Fruit fly (Drosophila melanogaster) whole organism, embryonic: ENCODE results near the gene Rrp45.

Experiments used
- CG10147 ChIP-seq: fragments of 200-800 bp; sonication (Bioruptor generic); optimal IDR thresholded peaks from 2 replicates; lab custom pipeline; 2019; ENCODE audit warnings: missing biosample characterization, mild to moderate bottlenecking, missing genetic modification characterization, moderate library complexity
- CG10321 ChIP-seq: fragments of 200-800 bp; sonication (Bioruptor generic); IDR thresholded peaks from 2 replicates; pipeline ENCODE4 v1.3.6; 2022; ENCODE audit warnings: missing biosample characterization, missing genetic modification characterization
- CG10654 ChIP-seq: fragments of 200-800 bp; sonication (Bioruptor generic); optimal IDR thresholded peaks from 2 replicates; lab custom pipeline; 2016; ENCODE audit warnings: missing biosample characterization, missing genetic modification characterization
- CG11247 ChIP-seq: fragments of 200-800 bp; sonication (Bioruptor generic); IDR thresholded peaks from 2 replicates; pipeline ENCODE4 v1.3.6; 2022; ENCODE audit warnings: missing biosample characterization, missing genetic modification characterization
- CG11456 ChIP-seq: fragments of 200-800 bp; sonication (Bioruptor generic); IDR thresholded peaks from 3 replicates; pipeline ENCODE4 v1.3.6; 2022; ENCODE audit warnings: missing biosample characterization, missing genetic modification characterization
- CG12104 ChIP-seq: fragments of 200-800 bp; sonication (Bioruptor generic); optimal IDR thresholded peaks from 3 replicates; lab custom pipeline; 2016; ENCODE audit warnings: missing biosample characterization, missing genetic modification characterization
- CG12942 ChIP-seq: fragments of 200-800 bp; sonication (Bioruptor generic); optimal IDR thresholded peaks from 3 replicates; lab custom pipeline; 2016; ENCODE audit warnings: missing biosample characterization, missing genetic modification characterization
- CG14965 ChIP-seq: fragments of 200-800 bp; sonication (Bioruptor generic); optimal IDR thresholded peaks from 2 replicates; lab custom pipeline; 2016; ENCODE audit warnings: missing biosample characterization, missing genetic modification characterization, borderline replicate concordance
- CG15696 ChIP-seq: fragments of 200-800 bp; sonication (Bioruptor generic); optimal IDR thresholded peaks from 2 replicates; lab custom pipeline; 2019; ENCODE audit warnings: missing biosample characterization, mild to moderate bottlenecking, missing genetic modification characterization, moderate library complexity
- CG17385 ChIP-seq: fragments of 200-800 bp; sonication (Bioruptor generic); optimal IDR thresholded peaks from 3 replicates; lab custom pipeline; 2018; ENCODE audit warnings: missing biosample characterization, mild to moderate bottlenecking, missing genetic modification characterization
- CG1832 ChIP-seq: fragments of 200-800 bp; sonication (Bioruptor generic); optimal IDR thresholded peaks from 2 replicates; lab custom pipeline; 2017; ENCODE audit warnings: missing biosample characterization, mild to moderate bottlenecking, missing genetic modification characterization, inconsistent platforms
- CG2199 ChIP-seq: fragments of 200-800 bp; sonication (Bioruptor generic); IDR thresholded peaks from 3 replicates; pipeline ENCODE4 v1.3.6; 2022; ENCODE audit warnings: missing biosample characterization, missing genetic modification characterization
- CG3163 ChIP-seq: fragments of 200-800 bp; sonication (Bioruptor generic); optimal IDR thresholded peaks from 3 replicates; lab custom pipeline; 2016; ENCODE audit warnings: missing biosample characterization, missing genetic modification characterization
- CG32772 ChIP-seq: fragments of 200-800 bp; sonication (Bioruptor generic); IDR thresholded peaks from 2 replicates; pipeline ENCODE4 v1.3.6; 2022; ENCODE audit warnings: missing biosample characterization, missing genetic modification characterization
- CG3407 ChIP-seq: fragments of 200-800 bp; sonication (Bioruptor generic); optimal IDR thresholded peaks from 2 replicates; lab custom pipeline; 2018; ENCODE audit warnings: missing biosample characterization, mild to moderate bottlenecking, missing genetic modification characterization
- CG4820 ChIP-seq: fragments of 200-800 bp; sonication (Bioruptor generic); optimal IDR thresholded peaks from 3 replicates; lab custom pipeline; 2016; ENCODE audit warnings: missing biosample characterization, missing genetic modification characterization
- CG5180 ChIP-seq: fragments of 200-800 bp; sonication (Bioruptor generic); optimal IDR thresholded peaks from 3 replicates; lab custom pipeline; 2017; ENCODE audit warnings: missing biosample characterization, missing genetic modification characterization, mild to moderate bottlenecking, moderate library complexity, missing genetic modification reagents
- CG6765 ChIP-seq: fragments of 200-800 bp; sonication (Bioruptor generic); optimal IDR thresholded peaks from 3 replicates; lab custom pipeline; 2017; ENCODE audit warnings: missing biosample characterization, mild to moderate bottlenecking, missing genetic modification characterization
- CG6791 ChIP-seq: fragments of 200-800 bp; sonication (Bioruptor generic); IDR thresholded peaks from 3 replicates; pipeline ENCODE4 v1.3.6; 2022; ENCODE audit warnings: missing biosample characterization, missing genetic modification characterization; ENCODE audit not compliant: partially characterized antibody
- CG7556 ChIP-seq: fragments of 200-800 bp; sonication (Bioruptor generic); optimal IDR thresholded peaks from 2 replicates; lab custom pipeline; 2017; ENCODE audit warnings: missing biosample characterization, mild to moderate bottlenecking, missing genetic modification characterization
- CG8388 ChIP-seq: fragments of 200-800 bp; sonication (Bioruptor generic); optimal IDR thresholded peaks from 2 replicates; lab custom pipeline; 2019; ENCODE audit warnings: missing biosample characterization, mild to moderate bottlenecking, missing genetic modification characterization, moderate library complexity
- CG8478 ChIP-seq: fragments of >200 bp; optimal IDR thresholded peaks from 2 replicates; lab custom pipeline; 2018
- CG9727 ChIP-seq: fragments of 200-800 bp; sonication (Bioruptor generic); optimal IDR thresholded peaks from 3 replicates; lab custom pipeline; 2017; ENCODE audit warnings: missing biosample characterization, mild to moderate bottlenecking, missing genetic modification characterization
- CTCF ChIP-seq: fragments of 200-800 bp; sonication (Bioruptor generic); optimal IDR thresholded peaks from 2 replicates; lab custom pipeline; 2017; ENCODE audit warnings: missing biosample characterization, mild to moderate bottlenecking, missing genetic modification characterization, moderate library complexity
- CkIIα-i1 ChIP-seq: fragments of 200-800 bp; sonication (Bioruptor generic); IDR thresholded peaks from 2 replicates; pipeline ENCODE4 v1.3.6; 2022; ENCODE audit warnings: missing biosample characterization, missing genetic modification characterization
- D19A ChIP-seq: fragments of 200-800 bp; optimal IDR thresholded peaks from 3 replicates; lab custom pipeline; 2019; ENCODE audit warnings: missing biosample characterization, mild to moderate bottlenecking, missing genetic modification characterization, moderate library complexity
- Doc2 ChIP-seq: fragments of 200-800 bp; sonication (Bioruptor generic); IDR thresholded peaks from 2 replicates; pipeline ENCODE4 v1.3.6; 2022; ENCODE audit warnings: missing biosample characterization, missing genetic modification characterization
- Eip74EF ChIP-seq, 2 experiments: fragments of 200-800 bp in 1 of 2; fragments of >200 bp in 1 of 2; sonication (Bioruptor generic) in 1 of 2; optimal IDR thresholded peaks; 2 replicates each; lab custom pipeline; 2017 to 2019; ENCODE audit warnings: missing biosample characterization in 2 of 2, missing genetic modification characterization in 2 of 2, mild to moderate bottlenecking in 1 of 2, moderate library complexity in 1 of 2
- GATAe ChIP-seq: fragments of 200-800 bp; sonication (Bioruptor generic); conservative IDR thresholded peaks from 2 replicates; pipeline ENCODE4 v1.3.6; 2022; ENCODE audit warnings: missing biosample characterization, missing genetic modification characterization
- Hey ChIP-seq: fragments of 200-800 bp; sonication (Bioruptor generic); optimal IDR thresholded peaks from 3 replicates; lab custom pipeline; 2018; ENCODE audit warnings: missing biosample characterization, mild to moderate bottlenecking, missing genetic modification characterization
- Lhr ChIP-seq: fragments of 200-800 bp; sonication (Bioruptor generic); optimal IDR thresholded peaks from 3 replicates; lab custom pipeline; 2017; ENCODE audit warnings: mild to moderate bottlenecking, missing biosample characterization, missing genetic modification reagents, missing genetic modification characterization
- Max ChIP-seq: fragments of 200-800 bp; sonication (Bioruptor generic); optimal IDR thresholded peaks from 2 replicates; lab custom pipeline; 2016; ENCODE audit warnings: missing biosample characterization, mild to moderate bottlenecking, missing genetic modification characterization
- NC2α ChIP-seq: fragments of 200-800 bp; sonication (Bioruptor generic); optimal IDR thresholded peaks from 2 replicates; lab custom pipeline; 2016; ENCODE audit warnings: missing biosample characterization, missing genetic modification characterization
- NfI ChIP-seq: fragments of 200-800 bp; sonication (Bioruptor generic); optimal IDR thresholded peaks from 3 replicates; lab custom pipeline; 2018; ENCODE audit warnings: missing biosample characterization, mild to moderate bottlenecking, missing genetic modification characterization, moderate library complexity
- Oaz ChIP-seq: fragments of 200-800 bp; sonication (Bioruptor generic); IDR thresholded peaks from 2 replicates; pipeline ENCODE4 v1.3.6; 2022; ENCODE audit warnings: missing biosample characterization, missing genetic modification characterization
- Xbp1 ChIP-seq: fragments of 200-800 bp; sonication (Bioruptor generic); optimal IDR thresholded peaks from 3 replicates; lab custom pipeline; 2016; ENCODE audit warnings: missing biosample characterization, mild to moderate bottlenecking, missing genetic modification characterization
- chn ChIP-seq: fragments of 200-800 bp; sonication (Bioruptor generic); optimal IDR thresholded peaks from 2 replicates; lab custom pipeline; 2016; ENCODE audit warnings: missing biosample characterization, missing genetic modification characterization
- en ChIP-seq: fragments of 200-800 bp; sonication (Bioruptor generic); optimal IDR thresholded peaks from 2 replicates; lab custom pipeline; 2016; ENCODE audit warnings: missing biosample characterization, missing genetic modification characterization
- gce ChIP-seq: fragments of 200-800 bp; sonication (Bioruptor generic); IDR thresholded peaks from 3 replicates; pipeline ENCODE4 v1.3.6; 2022; ENCODE audit warnings: missing biosample characterization, missing genetic modification characterization
- gfzf ChIP-seq: fragments of 200-800 bp; sonication (Bioruptor generic); optimal IDR thresholded peaks from 2 replicates; lab custom pipeline; 2016; ENCODE audit warnings: missing biosample characterization, mild to moderate bottlenecking, missing genetic modification characterization, moderate library complexity
- ind ChIP-seq: fragments of 200-800 bp; sonication (Bioruptor generic); optimal IDR thresholded peaks from 3 replicates; lab custom pipeline; 2016; ENCODE audit warnings: missing biosample characterization, missing genetic modification characterization
- lab ChIP-seq: fragments of 200-800 bp; sonication (Bioruptor generic); optimal IDR thresholded peaks from 3 replicates; lab custom pipeline; 2017; ENCODE audit warnings: missing biosample characterization, missing genetic modification characterization, mild to moderate bottlenecking, moderate library complexity, missing genetic modification reagents
- lilli ChIP-seq: fragments of 200-800 bp; sonication (Bioruptor generic); optimal IDR thresholded peaks from 3 replicates; lab custom pipeline; 2016; ENCODE audit warnings: missing biosample characterization, missing genetic modification characterization
- lola ChIP-seq, 3 experiments: fragments of >200 bp in 2 of 3; fragments of 200-800 bp in 1 of 3; sonication (Bioruptor generic) in 1 of 3; optimal IDR thresholded peaks; 2 replicates each; lab custom pipeline; 2017 to 2019; ENCODE audit warnings: missing biosample characterization in 3 of 3, missing genetic modification characterization in 3 of 3, mild to moderate bottlenecking in 1 of 3, moderate library complexity in 1 of 3
- maf-S ChIP-seq: fragments of 200-800 bp; sonication (Bioruptor generic); optimal IDR thresholded peaks from 2 replicates; lab custom pipeline; 2016; ENCODE audit warnings: missing biosample characterization, missing genetic modification characterization
- oc ChIP-seq: fragments of 200-800 bp; sonication (Bioruptor generic); optimal IDR thresholded peaks from 2 replicates; lab custom pipeline; 2018; ENCODE audit warnings: missing biosample characterization, mild to moderate bottlenecking, missing genetic modification characterization, moderate library complexity
- pnt ChIP-seq: fragments of 200-800 bp; sonication (Bioruptor generic); optimal IDR thresholded peaks from 3 replicates; lab custom pipeline; 2016; ENCODE audit warnings: missing biosample characterization, missing genetic modification characterization
- rib ChIP-seq: fragments of 200-800 bp; sonication (Bioruptor generic); IDR thresholded peaks from 2 replicates; pipeline ENCODE4 v1.3.6; 2022; ENCODE audit warnings: missing biosample characterization, missing genetic modification characterization
- sens-2 ChIP-seq: fragments of 200-800 bp; sonication (Bioruptor generic); IDR thresholded peaks from 2 replicates; pipeline ENCODE4 v1.3.6; 2022; ENCODE audit warnings: missing biosample characterization, missing genetic modification characterization
- tin ChIP-seq: fragments of 200-800 bp; sonication (Bioruptor generic); optimal IDR thresholded peaks from 3 replicates; lab custom pipeline; 2016; ENCODE audit warnings: missing biosample characterization, missing genetic modification characterization
- vfl ChIP-seq: fragments of 200-800 bp; sonication (Bioruptor generic); optimal IDR thresholded peaks from 2 replicates; lab custom pipeline; 2016; ENCODE audit warnings: missing biosample characterization, missing genetic modification characterization
- wdn ChIP-seq: fragments of 200-800 bp; sonication (Bioruptor generic); IDR thresholded peaks from 2 replicates; pipeline ENCODE4 v1.3.6; 2022; ENCODE audit warnings: missing biosample characterization, missing genetic modification characterization

Gene Rrp45

dm6 chrX:16833097-16833496, 42.0 kb upstream of the Rrp45 start (continued):
- peak; percentile 70 for TF ChIP-seq D19A (tag; lab: Kevin White, UChicago)
- no peak for TF ChIP-seq Hey
- peak; percentile 34 for TF ChIP-seq CG10147
- TF ChIP-seq NfI: peak; percentile 77
- TF ChIP-seq CG6791: no peak
- peak; percentile 2 for TF ChIP-seq CG3163 (GFP tag; lab: Kevin White, UChicago)
- TF ChIP-seq CG3407 (GFP tag; lab: Kevin White, UChicago): peak; percentile 74
- TF ChIP-seq CG9727 (GFP tag; lab: Kevin White, UChicago): peak; percentile 67
- TF ChIP-seq CG10654 (GFP tag; lab: Kevin White, UChicago): peak; percentile 65
- TF ChIP-seq lola (GFP tag; optimal IDR thresholded peaks at IDR 0.05; lab: Kevin White, UChicago): peak in 1 of 3 experiments; percentile 65
- TF ChIP-seq maf-S: peak; percentile 33
- peak; percentile 68 for TF ChIP-seq CG11456
- TF ChIP-seq pnt (GFP tag; lab: Kevin White, UChicago): peak; percentile 71
- TF ChIP-seq oc (tag; lab: Kevin White, UChicago): peak; percentile 83
- no peak for TF ChIP-seq CG6765 (GFP tag; lab: Kevin White, UChicago)
- TF ChIP-seq Xbp1 (GFP tag; lab: Kevin White, UChicago): peak; percentile 79
- TF ChIP-seq vfl (GFP tag; lab: Kevin White, UChicago): no peak
- peak; percentile 75 for TF ChIP-seq CG11247 (GFP tag; lab: Robert Waterston, UW)
- TF ChIP-seq chn (GFP tag; lab: Kevin White, UChicago): peak; percentile 42
- peak; percentile 60 for TF ChIP-seq lilli
- TF ChIP-seq CG14965 (GFP tag; lab: Kevin White, UChicago): peak; percentile 53
- no peak for TF ChIP-seq CG8478 (lab: Kevin White, UChicago)
- peak; percentile 30 for TF ChIP-seq CG12104 (GFP tag; lab: Kevin White, UChicago)
- TF ChIP-seq lab (GFP tag; lab: Kevin White, UChicago): peak; percentile 66
- peak; percentile 27 for TF ChIP-seq Max (GFP tag; lab: Kevin White, UChicago)
- TF ChIP-seq CG8388 (GFP tag; lab: Kevin White, UChicago): peak; percentile 81
- TF ChIP-seq Oaz: peak; percentile 66
- TF ChIP-seq tin (GFP tag; lab: Kevin White, UChicago): peak; percentile 73
- TF ChIP-seq CG10321 (GFP tag; lab: Robert Waterston, UW): no peak
- peak; percentile 53 for TF ChIP-seq CG12942
- peak; percentile 45 for TF ChIP-seq Lhr (GFP tag; lab: Kevin White, UChicago)
- peak; percentile 60 for TF ChIP-seq CG5180
- no peak for TF ChIP-seq GATAe (GFP tag; lab: Robert Waterston, UW)
- TF ChIP-seq ind (GFP tag; lab: Kevin White, UChicago): peak; percentile 73
- peak; percentile 61 for TF ChIP-seq CG7556 (GFP tag; lab: Kevin White, UChicago)
- no peak for TF ChIP-seq CG15696
- TF ChIP-seq en (GFP tag; lab: Kevin White, UChicago): peak; percentile 58
- no peak for TF ChIP-seq CG2199 (GFP tag; lab: Robert Waterston, UW)
- TF ChIP-seq gce: peak; percentile 66; the same call in 2 of the 3 replicates
- no peak for TF ChIP-seq NC2α (GFP tag; lab: Kevin White, UChicago)
- peak; percentile 70 for TF ChIP-seq CG17385 (GFP tag; lab: Kevin White, UChicago)
- TF ChIP-seq wdn (GFP tag; lab: Robert Waterston, UW): peak; percentile 57; the same call in 1 of the 2 replicates
- TF ChIP-seq CkIIα-i1 (GFP tag; lab: Robert Waterston, UW): no peak
- TF ChIP-seq Eip74EF (GFP tag; optimal IDR thresholded peaks at IDR 0.05; lab: Kevin White, UChicago): peak in 1 of 2 experiments; percentile 82
- TF ChIP-seq gfzf: no peak
- no peak for TF ChIP-seq Doc2
- TF ChIP-seq CG32772 (GFP tag; lab: Robert Waterston, UW): peak; percentile 71
- TF ChIP-seq sens-2 (GFP tag; lab: Robert Waterston, UW): peak; percentile 59; the same call in 1 of the 2 replicates
- TF ChIP-seq rib: no peak
- peak; percentile 49 for TF ChIP-seq CTCF (GFP tag; lab: Kevin White, UChicago)
- no peak for TF ChIP-seq CG1832 (GFP tag; lab: Kevin White, UChicago)
- peak; percentile 75 for TF ChIP-seq CG4820
